Worm (Caenorhabditis elegans) whole organism, L1 larva: ENCODE data around the gene C03A3.3.

Experiments
- aha-1 ChIP-seq: fragments of 150-350 bp; optimal IDR thresholded peaks from 2 replicates; lab custom pipeline; 2014; ENCODE audit warnings: missing biosample characterization, missing genetic modification characterization
- blmp-1 ChIP-seq: fragments of 150-350 bp; optimal IDR thresholded peaks from 2 replicates; lab custom pipeline; 2014; ENCODE audit warnings: missing biosample characterization, missing genetic modification characterization
- ceh-82 ChIP-seq, 3 experiments: fragments of 150-350 bp in 1 of 3; sonication (generic microtip) in 2 of 3; optimal IDR thresholded peaks; 2 replicates each; lab custom pipeline; 2014 to 2017; ENCODE audit warnings: missing biosample characterization in 3 of 3, missing genetic modification characterization in 3 of 3
- efl-1 ChIP-seq, 4 experiments: fragments of 150-350 bp; optimal IDR thresholded peaks in 3 of 4; peaks in 1 of 4; 1 replicate in 1 of 4; 2 replicates in 3 of 4; lab custom pipeline; 2014; ENCODE audit warnings: missing biosample characterization in 2 of 4, missing genetic modification characterization in 2 of 4, missing genetic modification reagents in 2 of 4
- efl-3 ChIP-seq: fragments of 200-800 bp; sonication (Bioruptor generic); optimal IDR thresholded peaks from 2 replicates; lab custom pipeline; 2018; ENCODE audit warnings: mild to moderate bottlenecking, missing genetic modification characterization, missing compliant biosample characterization
- egl-13 ChIP-seq: sonication (generic microtip); optimal IDR thresholded peaks from 2 replicates; lab custom pipeline; 2016; ENCODE audit warnings: missing genotype, missing genetic modification reagents, missing genetic modification characterization, missing compliant biosample characterization
- elt-2 ChIP-seq: sonication (generic microtip); optimal IDR thresholded peaks from 2 replicates; lab custom pipeline; 2016; ENCODE audit warnings: missing genetic modification characterization, mild to moderate bottlenecking, inconsistent platforms, missing compliant biosample characterization, missing genetic modification reagents
- elt-3 ChIP-seq, 6 experiments: fragments of 150-350 bp in 1 of 6; sonication (generic microtip); optimal IDR thresholded peaks; 2 replicates each; lab custom pipeline; 2017 to 2018; ENCODE audit warnings: missing biosample characterization in 6 of 6, missing genetic modification characterization in 6 of 6, inconsistent platforms in 1 of 6
- fkh-10 ChIP-seq: sonication (generic microtip); optimal IDR thresholded peaks from 2 replicates; lab custom pipeline; 2017; ENCODE audit warnings: missing biosample characterization, missing genetic modification reagents, missing genetic modification characterization
- fkh-8 ChIP-seq: sonication (generic microtip); optimal IDR thresholded peaks from 2 replicates; lab custom pipeline; 2016; ENCODE audit warnings: mild to moderate bottlenecking, missing genetic modification characterization, missing compliant biosample characterization
- fos-1 ChIP-seq: fragments of 150-350 bp; optimal IDR thresholded peaks from 2 replicates; lab custom pipeline; 2014; ENCODE audit warnings: missing biosample characterization, missing genetic modification characterization
- grh-1 ChIP-seq: fragments of 200-800 bp; sonication (Bioruptor generic); IDR thresholded peaks from 2 replicates; pipeline ENCODE4 v1.3.6; 2022; ENCODE audit warnings: missing genetic modification reagents, missing genetic modification characterization, missing compliant biosample characterization
- hlh-17 ChIP-seq: fragments of 200-800 bp; sonication (Bioruptor generic); optimal IDR thresholded peaks from 2 replicates; lab custom pipeline; 2018; ENCODE audit warnings: missing genetic modification characterization, mild to moderate bottlenecking, missing compliant biosample characterization, moderate library complexity, borderline replicate concordance
- hlh-4 ChIP-seq: sonication (generic microtip); optimal IDR thresholded peaks from 2 replicates; lab custom pipeline; 2016; ENCODE audit warnings: mild to moderate bottlenecking, missing genetic modification characterization, missing compliant biosample characterization
- jun-1 ChIP-seq: fragments of 150-350 bp; optimal IDR thresholded peaks from 2 replicates; lab custom pipeline; 2014; ENCODE audit warnings: missing biosample characterization, missing genetic modification reagents, missing genetic modification characterization
- lin-14 ChIP-seq: fragments of 200-800 bp; sonication (Bioruptor generic); optimal IDR thresholded peaks from 2 replicates; lab custom pipeline; 2018; ENCODE audit warnings: mild to moderate bottlenecking, missing genetic modification characterization, moderate library complexity, missing compliant biosample characterization
- lin-15B ChIP-seq: fragments of 150-350 bp; sonication (generic microtip); optimal IDR thresholded peaks from 3 replicates; lab custom pipeline; 2014; ENCODE audit warnings: missing biosample characterization, missing genetic modification characterization
- lin-35 ChIP-seq, 2 experiments: fragments of 150-350 bp; optimal IDR thresholded peaks; 2 replicates each; lab custom pipeline; 2014; ENCODE audit warnings: missing biosample characterization in 2 of 2, missing genetic modification characterization in 2 of 2, missing genetic modification reagents in 2 of 2
- lin-39 ChIP-seq: fragments of 150-350 bp; optimal IDR thresholded peaks from 2 replicates; lab custom pipeline; 2014; ENCODE audit warnings: missing biosample characterization, missing genetic modification reagents, missing genetic modification characterization
- lir-3 ChIP-seq: sonication (generic microtip); optimal IDR thresholded peaks from 2 replicates; lab custom pipeline; 2016; ENCODE audit warnings: mild to moderate bottlenecking, missing genetic modification characterization, moderate library complexity, missing compliant biosample characterization; ENCODE audit not compliant: poor library complexity
- lsy-2 ChIP-seq, 2 experiments: fragments of 150-350 bp; optimal IDR thresholded peaks; 2 replicates each; lab custom pipeline; 2014; ENCODE audit warnings: missing biosample characterization in 2 of 2, missing genetic modification characterization in 2 of 2
- nhr-11 ChIP-seq: fragments of 150-350 bp; optimal IDR thresholded peaks from 2 replicates; lab custom pipeline; 2014; ENCODE audit warnings: missing biosample characterization, missing genetic modification characterization
- nhr-20 ChIP-seq: sonication (generic microtip); optimal IDR thresholded peaks from 2 replicates; lab custom pipeline; 2016; ENCODE audit warnings: mild to moderate bottlenecking, missing genetic modification characterization, missing compliant biosample characterization
- nhr-47 ChIP-seq: sonication (generic microtip); optimal IDR thresholded peaks from 2 replicates; lab custom pipeline; 2016; ENCODE audit warnings: mild to moderate bottlenecking, missing genetic modification characterization, moderate library complexity, missing compliant biosample characterization
- nhr-71 ChIP-seq: sonication (generic microtip); optimal IDR thresholded peaks from 2 replicates; lab custom pipeline; 2016; ENCODE audit warnings: mild to moderate bottlenecking, missing genetic modification characterization, moderate library complexity, missing compliant biosample characterization
- nhr-77 ChIP-seq: fragments of 150-350 bp; optimal IDR thresholded peaks from 2 replicates; lab custom pipeline; 2014; ENCODE audit warnings: missing biosample characterization, missing genetic modification characterization
- nhr-85 ChIP-seq: sonication (generic microtip); peaks from one replicate; lab custom pipeline; 2016; ENCODE audit warnings: missing genetic modification characterization, inconsistent platforms, missing compliant biosample characterization
- nhr-90 ChIP-seq: sonication (generic microtip); optimal IDR thresholded peaks from 2 replicates; lab custom pipeline; 2016; ENCODE audit warnings: mild to moderate bottlenecking, missing genetic modification characterization, missing compliant biosample characterization; ENCODE audit not compliant: poor library complexity
- pag-3 ChIP-seq: sonication (generic microtip); optimal IDR thresholded peaks from 2 replicates; lab custom pipeline; 2017; ENCODE audit warnings: missing genetic modification characterization, mild to moderate bottlenecking, missing compliant biosample characterization, antibody characterized with exemption, borderline replicate concordance; ENCODE audit not compliant: insufficient read depth
- pqm-1 ChIP-seq: sonication (generic microtip); optimal IDR thresholded peaks from 3 replicates; lab custom pipeline; 2017; ENCODE audit warnings: missing biosample characterization, missing genetic modification characterization
- skn-1 ChIP-seq: fragments of 150-350 bp; optimal IDR thresholded peaks from 2 replicates; lab custom pipeline; 2014; ENCODE audit warnings: missing biosample characterization, missing genetic modification characterization
- snu-23 ChIP-seq: sonication (generic microtip); optimal IDR thresholded peaks from 2 replicates; lab custom pipeline; 2016; ENCODE audit warnings: missing genetic modification characterization, missing compliant biosample characterization
- xbp-1 ChIP-seq: sonication (generic microtip); optimal IDR thresholded peaks from 2 replicates; lab custom pipeline; 2016; ENCODE audit warnings: missing genetic modification characterization, missing compliant biosample characterization
- ztf-4 ChIP-seq: fragments of 150-350 bp; optimal IDR thresholded peaks from 2 replicates; lab custom pipeline; 2014; ENCODE audit warnings: missing biosample characterization, missing genetic modification characterization

Gene C03A3.3

DNA sequence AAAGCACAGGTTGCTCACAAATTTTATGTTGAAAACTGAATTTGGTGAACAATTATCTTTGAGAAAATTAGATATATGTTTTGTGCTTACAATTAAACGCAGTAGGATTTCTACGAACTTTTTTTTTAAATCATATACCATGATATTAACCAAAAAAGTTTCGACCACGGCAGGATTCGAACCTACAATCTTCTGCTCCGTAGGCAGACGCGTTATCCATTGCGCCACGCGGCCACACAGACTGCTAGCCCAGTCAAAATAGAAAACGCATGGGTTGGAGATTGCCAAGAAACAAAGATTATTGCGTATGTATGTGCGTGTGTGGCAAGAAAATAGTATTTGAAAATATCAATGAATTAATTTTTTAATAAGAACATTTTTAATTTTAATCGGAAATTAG lies 16.4 kb downstream of the C03A3.3 start (continued):
- TF ChIP-seq lin-35 (GFP tag; optimal IDR thresholded peaks at IDR 0.05; lab: Kevin White, UChicago), result peak in 1 of 2 experiments; percentile 60
- TF ChIP-seq efl-3, result no peak
- TF ChIP-seq blmp-1 (tag; lab: Kevin White, UChicago), result peak; percentile 23
- peak in 2 of 3 experiments; percentile 19 to 25 for TF ChIP-seq ceh-82 (tag; optimal IDR thresholded peaks at IDR 0.05; lab: Kevin White, UChicago)
- TF ChIP-seq skn-1 (tag; lab: Kevin White, UChicago), result peak; percentile 52
- TF ChIP-seq pqm-1 (tag; lab: Kevin White, UChicago), result no peak
- TF ChIP-seq snu-23 (GFP tag; lab: Kevin White, UChicago), result peak; percentile 81
- peak; percentile 72 for TF ChIP-seq nhr-90
- TF ChIP-seq lin-14 (GFP tag; lab: Kevin White, UChicago), result peak; percentile 68
- peak; percentile 27 for TF ChIP-seq egl-13
- TF ChIP-seq elt-3 (tag; optimal IDR thresholded peaks at IDR 0.05; lab: Kevin White, UChicago), result peak in 2 of 6 experiments; percentile 12 to 25
- peak; percentile 1 for TF ChIP-seq nhr-77
- TF ChIP-seq pag-3 (tag; lab: Kevin White, UChicago), result no peak

DNA sequence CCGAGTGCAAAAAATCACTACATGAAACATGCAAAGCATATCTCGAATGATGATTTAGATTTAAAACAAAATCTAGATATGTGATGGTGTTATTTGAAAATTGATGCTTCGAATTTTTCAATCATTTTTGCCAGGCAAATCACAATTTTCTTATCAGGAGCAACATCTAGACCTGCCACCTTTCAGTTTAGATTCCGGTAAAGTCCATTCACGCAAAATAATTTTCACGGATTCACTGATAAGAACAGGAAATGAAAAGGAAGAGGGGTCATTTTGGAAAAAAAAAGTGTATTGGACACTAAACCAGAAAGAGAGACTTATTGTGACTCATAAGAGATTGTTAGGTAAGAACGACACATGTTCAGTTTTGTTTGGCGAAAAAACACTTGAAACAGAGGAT lies 16.9 kb downstream of the C03A3.3 start:
- TF ChIP-seq elt-2 (tag; lab: Kevin White, UChicago) (peak; percentile 66), aha-1 (tag; lab: Kevin White, UChicago) (no peak), xbp-1 (tag; lab: Kevin White, UChicago) (no peak), nhr-71 (tag; lab: Kevin White, UChicago) (no peak), lin-15B (tag; lab: Kevin White, UChicago) (no peak), nhr-11 (tag; lab: Kevin White, UChicago) (no peak)
- TF ChIP-seq, all 84 proteins: peak for 1

DNA sequence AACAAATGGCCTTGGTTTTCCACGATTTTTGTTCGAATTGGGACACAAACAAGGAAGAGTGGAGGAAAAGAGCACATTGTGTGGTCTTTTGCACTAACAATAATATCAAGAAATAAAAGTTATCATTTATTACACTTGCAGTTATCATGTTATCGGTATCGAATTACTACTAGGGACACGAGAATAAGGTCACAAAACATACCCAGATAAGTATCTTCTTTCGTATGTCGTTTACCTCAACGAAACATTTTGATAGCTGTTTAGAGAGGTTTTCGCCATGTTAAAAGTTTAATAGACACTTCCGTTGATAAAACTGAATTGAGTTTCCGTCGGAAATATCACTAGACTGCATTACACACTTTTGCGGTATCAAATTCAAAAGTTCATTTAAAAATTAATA lies 17.9 kb downstream of the C03A3.3 start:
- TF ChIP-seq jun-1 (tag; lab: Kevin White, UChicago) (peak; percentile 2), elt-3 (tag; optimal IDR thresholded peaks at IDR 0.05; lab: Kevin White, UChicago) (peak in 4 of 6 experiments; percentile 31 to 53 (median 37)), grh-1 (GFP tag; lab: Robert Waterston, UW) (no peak), lin-14 (GFP tag; lab: Kevin White, UChicago) (peak; percentile 50), nhr-20 (tag; lab: Kevin White, UChicago) (peak; percentile 13), elt-2 (tag; lab: Kevin White, UChicago) (peak; percentile 91), egl-13 (no peak), nhr-71 (tag; lab: Kevin White, UChicago) (peak; percentile 11), hlh-4 (no peak)

DNA sequence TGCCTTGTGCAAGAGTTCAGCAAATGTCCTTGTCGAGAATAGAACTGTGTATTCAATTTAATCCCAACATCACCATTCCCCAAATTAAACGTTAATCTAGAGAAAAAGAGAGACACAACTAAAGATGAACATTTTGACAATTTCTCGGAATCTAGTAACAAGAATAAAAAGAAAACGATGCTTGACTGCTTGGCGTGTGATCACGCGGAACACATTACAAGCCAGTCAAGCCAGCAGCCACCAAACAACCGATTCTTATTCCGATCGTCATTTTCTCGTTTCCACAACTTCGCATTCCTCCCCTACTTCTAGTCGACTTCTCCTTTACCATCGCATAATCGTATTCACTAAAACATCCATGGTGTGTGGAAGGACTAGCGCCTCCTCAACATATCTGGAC lies 19.5 kb downstream of the C03A3.3 start:
- TF ChIP-seq lsy-2 (tag; optimal IDR thresholded peaks at IDR 0.05; lab: Kevin White, UChicago) (no peak), lin-39 (tag; lab: Kevin White, UChicago) (no peak), fos-1 (tag; lab: Kevin White, UChicago) (no peak), efl-1 (optimal IDR thresholded peaks at IDR 0.05; lab: Kevin White, UChicago) (no peak), efl-1 (GFP tag; optimal IDR thresholded peaks at IDR 0.05 in 1 of 2; lab: Kevin White, UChicago) (peak in 1 of 2 experiments; percentile 55), blmp-1 (tag; lab: Kevin White, UChicago) (peak; percentile 60), lin-14 (GFP tag; lab: Kevin White, UChicago) (peak; percentile 13), fkh-8 (tag; lab: Kevin White, UChicago) (peak; percentile 4), fkh-10 (GFP tag; lab: Kevin White, UChicago) (no peak)

DNA sequence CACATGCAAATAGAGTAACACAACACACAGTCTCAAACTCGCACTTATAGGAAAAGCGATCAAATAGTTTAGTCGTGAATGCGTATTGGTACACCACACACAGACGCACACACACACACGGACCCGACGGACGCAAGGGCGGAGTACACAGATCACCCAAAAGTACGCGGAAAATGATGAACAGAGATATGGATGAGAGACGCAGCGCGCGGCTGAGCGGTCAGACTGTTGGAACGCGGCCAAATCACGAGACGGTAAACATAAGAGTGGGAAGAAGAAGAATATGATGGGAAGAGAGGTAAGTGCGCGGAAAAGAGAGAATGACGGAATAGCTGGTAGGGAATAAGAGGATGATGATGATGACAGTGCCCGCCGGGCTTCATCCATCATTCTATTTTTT lies 20.8 kb downstream of the C03A3.3 start:
- TF ChIP-seq nhr-71 (tag; lab: Kevin White, UChicago), result peak; percentile 48
- TF ChIP-seq lin-14 (GFP tag; lab: Kevin White, UChicago), result peak; percentile 41
- no peak for TF ChIP-seq elt-2 (tag; lab: Kevin White, UChicago)
- no peak for TF ChIP-seq hlh-17 (GFP tag; lab: Kevin White, UChicago)
- TF ChIP-seq nhr-20 (tag; lab: Kevin White, UChicago), result peak; percentile 21
- TF ChIP-seq ztf-4 (tag; lab: Kevin White, UChicago), result peak; percentile 11
- no peak for TF ChIP-seq lir-3
- TF ChIP-seq snu-23 (GFP tag; lab: Kevin White, UChicago), result peak; percentile 3
- peak; percentile 61 for TF ChIP-seq nhr-85 (tag; lab: Kevin White, UChicago)
- TF ChIP-seq efl-1 (optimal IDR thresholded peaks at IDR 0.05; lab: Kevin White, UChicago), result no peak
- no peak for TF ChIP-seq efl-1 (GFP tag; optimal IDR thresholded peaks at IDR 0.05 in 1 of 2; lab: Kevin White, UChicago)
- TF ChIP-seq blmp-1 (tag; lab: Kevin White, UChicago), result peak; percentile 78
- no peak for TF ChIP-seq lsy-2 (tag; optimal IDR thresholded peaks at IDR 0.05; lab: Kevin White, UChicago)
- TF ChIP-seq nhr-47 (tag; lab: Kevin White, UChicago), result peak; percentile 19
